Fruit fly (Drosophila melanogaster) whole organism, pupa: ENCODE results near the gene CG43407.

Experiments
- CG10348 ChIP-seq: fragments of 200-800 bp; sonication (Bioruptor generic); IDR thresholded peaks from 2 replicates; pipeline ENCODE4 v1.3.6; 2022; ENCODE audit warnings: missing biosample characterization, missing genetic modification characterization
- CG12605 ChIP-seq: fragments of 200-800 bp; sonication (Bioruptor generic); IDR thresholded peaks from 2 replicates; pipeline ENCODE4 v1.3.6; 2022; ENCODE audit warnings: missing biosample characterization, missing genetic modification characterization
- CG13204 ChIP-seq: fragments of 200-800 bp; sonication (Bioruptor generic); optimal IDR thresholded peaks from 2 replicates; lab custom pipeline; 2018; ENCODE audit warnings: missing biosample characterization, mild to moderate bottlenecking, missing genetic modification characterization, moderate library complexity
- CG14655 ChIP-seq: fragments of 200-800 bp; sonication (Bioruptor generic); optimal IDR thresholded peaks from 3 replicates; lab custom pipeline; 2017; ENCODE audit warnings: mild to moderate bottlenecking, missing biosample characterization, missing genetic modification reagents, missing genetic modification characterization
- CG15710 ChIP-seq: fragments of 200-800 bp; sonication (Bioruptor generic); optimal IDR thresholded peaks from 2 replicates; lab custom pipeline; 2018; ENCODE audit warnings: missing biosample characterization, mild to moderate bottlenecking, missing genetic modification characterization, moderate library complexity
- CG17806 ChIP-seq: fragments of 200-800 bp; sonication (Bioruptor generic); optimal IDR thresholded peaks from 2 replicates; lab custom pipeline; 2018; ENCODE audit warnings: missing biosample characterization, mild to moderate bottlenecking, missing genetic modification characterization, moderate library complexity
- CG32121 ChIP-seq: fragments of 200-800 bp; sonication (Bioruptor generic); IDR thresholded peaks from 2 replicates; pipeline ENCODE4 v1.3.6; 2022; ENCODE audit warnings: missing biosample characterization, missing genetic modification characterization
- CG34367 ChIP-seq: fragments of 200-800 bp; sonication (Bioruptor generic); optimal IDR thresholded peaks from 2 replicates; lab custom pipeline; 2018; ENCODE audit warnings: missing biosample characterization, mild to moderate bottlenecking, missing genetic modification characterization
- CG4496 ChIP-seq: fragments of 200-800 bp; sonication (Bioruptor generic); IDR thresholded peaks from 3 replicates; pipeline ENCODE4 v1.3.6; 2022; ENCODE audit warnings: missing biosample characterization, missing genetic modification characterization
- CG8159 ChIP-seq: fragments of 200-800 bp; sonication (Bioruptor generic); optimal IDR thresholded peaks from 3 replicates; lab custom pipeline; 2018; ENCODE audit warnings: missing biosample characterization, mild to moderate bottlenecking, missing genetic modification characterization, moderate library complexity
- CG8301 ChIP-seq: fragments of 200-800 bp; sonication (Bioruptor generic); optimal IDR thresholded peaks from 2 replicates; lab custom pipeline; 2018; ENCODE audit warnings: missing biosample characterization, mild to moderate bottlenecking, missing genetic modification characterization
- CG9948 ChIP-seq: fragments of 200-800 bp; sonication (Bioruptor generic); optimal IDR thresholded peaks from 2 replicates; lab custom pipeline; 2018; ENCODE audit warnings: missing biosample characterization, mild to moderate bottlenecking, missing genetic modification characterization, moderate library complexity
- D1 ChIP-seq: fragments of 200-800 bp; sonication (Bioruptor generic); optimal IDR thresholded peaks from 2 replicates; lab custom pipeline; 2018; ENCODE audit warnings: missing biosample characterization, mild to moderate bottlenecking, missing genetic modification characterization, moderate library complexity
- EcR ChIP-seq: fragments of 200-800 bp; sonication (Bioruptor generic); optimal IDR thresholded peaks from 3 replicates; lab custom pipeline; 2019; ENCODE audit warnings: missing biosample characterization, missing genetic modification characterization, mild to moderate bottlenecking, moderate library complexity, missing genetic modification reagents
- Ets98B ChIP-seq: fragments of 200-800 bp; sonication (Bioruptor generic); IDR thresholded peaks from 2 replicates; pipeline ENCODE4 v1.3.6; 2022; ENCODE audit warnings: missing biosample characterization, missing genetic modification characterization
- Pif1A ChIP-seq: fragments of 200-800 bp; sonication (Bioruptor generic); optimal IDR thresholded peaks from 3 replicates; lab custom pipeline; 2016; ENCODE audit warnings: missing biosample characterization, missing genetic modification characterization
- Pif1B ChIP-seq: fragments of 200-800 bp; sonication (Bioruptor generic); optimal IDR thresholded peaks from 3 replicates; lab custom pipeline; 2016; ENCODE audit warnings: missing biosample characterization, missing genetic modification characterization
- Snoo ChIP-seq: fragments of 200-800 bp; sonication (Bioruptor generic); optimal IDR thresholded peaks from 3 replicates; lab custom pipeline; 2017; ENCODE audit warnings: missing biosample characterization, mild to moderate bottlenecking, missing genetic modification characterization, inconsistent platforms
- fd96Ca ChIP-seq: fragments of 200-800 bp; sonication (Bioruptor generic); IDR thresholded peaks from 3 replicates; pipeline ENCODE4 v1.3.6; 2022; ENCODE audit warnings: missing biosample characterization, missing genetic modification characterization
- gl ChIP-seq: fragments of 200-800 bp; sonication (Bioruptor generic); optimal IDR thresholded peaks from 2 replicates; lab custom pipeline; 2018; ENCODE audit warnings: missing biosample characterization, mild to moderate bottlenecking, missing genetic modification characterization
- rn ChIP-seq: fragments of 200-800 bp; sonication (Bioruptor generic); IDR thresholded peaks from 2 replicates; pipeline ENCODE4 v1.3.6; 2022; ENCODE audit warnings: missing biosample characterization, missing genetic modification characterization

The CG43407 gene

DNA sequence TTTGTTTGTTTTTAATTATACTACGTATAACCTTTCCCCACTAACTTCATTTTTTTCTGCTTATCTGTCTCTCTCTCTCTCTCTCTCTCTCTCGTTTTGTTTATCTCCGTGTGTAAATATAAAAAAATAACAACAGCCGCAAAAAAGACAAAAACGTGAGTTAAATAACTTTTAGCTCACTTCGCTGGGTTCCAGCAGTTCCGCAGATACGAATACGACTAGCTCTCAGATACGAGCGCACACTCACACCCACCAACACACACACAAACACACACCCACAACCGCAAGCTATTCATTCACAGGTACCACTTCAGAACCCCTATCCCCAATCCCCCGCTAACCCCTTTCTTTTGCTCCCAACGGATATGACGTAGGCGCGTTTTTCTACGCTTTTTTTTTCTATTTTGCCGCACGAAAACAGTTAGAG is 19.0 kb upstream of the CG43407 start:
- TF ChIP-seq CG17806 (tag; lab: Kevin White, UChicago): peak; percentile 57
- TF ChIP-seq CG12605: peak; percentile 86
- TF ChIP-seq CG32121 (GFP tag; lab: Robert Waterston, UW): peak; percentile 68
- TF ChIP-seq CG9948: no peak
- no peak for TF ChIP-seq rn (GFP tag; lab: Robert Waterston, UW)
- peak; percentile 84 for TF ChIP-seq CG8159 (tag; lab: Kevin White, UChicago)
- peak; percentile 51; the same call in 1 of the 3 replicates for TF ChIP-seq fd96Ca
- TF ChIP-seq gl (tag; lab: Kevin White, UChicago): peak; percentile 47
- no peak for TF ChIP-seq CG10348 (GFP tag; lab: Robert Waterston, UW)
- TF ChIP-seq CG8301: peak; percentile 75
- peak; percentile 77 for TF ChIP-seq CG34367 (tag; lab: Kevin White, UChicago)
- peak; percentile 9 for TF ChIP-seq D1 (tag; lab: Kevin White, UChicago)
- TF ChIP-seq EcR (GFP tag; lab: Kevin White, UChicago): peak; percentile 53
- peak; percentile 78 for TF ChIP-seq CG14655 (GFP tag; lab: Kevin White, UChicago)
- TF ChIP-seq CG15710 (tag; lab: Kevin White, UChicago): peak; percentile 72
- peak; percentile 44 for TF ChIP-seq Snoo (tag; lab: Kevin White, UChicago)
- TF ChIP-seq CG4496 (GFP tag; lab: Robert Waterston, UW): peak; percentile 80
- peak; percentile 80 for TF ChIP-seq CG13204 (GFP tag; lab: Kevin White, UChicago)
- peak; percentile 81 for TF ChIP-seq Pif1B
- peak; percentile 83 for TF ChIP-seq Pif1A
- TF ChIP-seq Ets98B (GFP tag; lab: Robert Waterston, UW): peak; percentile 66; the same call in 1 of the 2 replicates
- TF ChIP-seq, all 21 proteins: peak for 18

DNA sequence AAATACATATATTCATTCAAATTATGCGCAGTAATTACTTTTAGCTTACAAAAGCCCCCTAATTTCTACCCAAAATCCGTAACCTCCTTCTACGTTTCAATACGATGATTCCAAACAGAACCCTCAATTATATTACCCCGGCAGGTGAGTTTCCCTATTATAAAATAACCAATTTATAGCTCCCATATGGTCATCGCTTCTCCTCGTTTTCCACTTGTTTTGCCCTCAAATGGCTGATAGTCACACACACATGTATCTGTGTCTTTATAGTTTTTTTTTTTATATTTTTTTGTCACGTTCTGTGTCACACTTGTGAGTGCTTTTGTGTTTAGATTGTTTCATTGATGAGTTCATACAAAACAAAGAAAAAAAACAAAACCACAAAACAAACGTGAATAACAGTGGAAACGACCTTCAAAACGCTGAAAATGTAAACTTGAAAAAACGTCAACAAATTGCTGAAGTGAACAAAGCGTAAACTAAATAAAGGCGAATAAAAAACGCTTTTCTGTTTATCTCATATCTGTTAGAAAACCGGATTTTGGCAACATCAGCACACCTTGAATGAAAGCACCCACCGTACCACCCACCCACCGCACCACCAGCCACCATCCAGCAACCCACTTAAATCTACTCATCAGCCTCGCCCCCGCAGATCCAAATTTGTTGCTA is 18.1 kb upstream of the CG43407 start:
- TF ChIP-seq CG4496 (GFP tag; lab: Robert Waterston, UW) (0 out of 3 replicates have a peak, but pooled peaks have one; percentile 22), gl (tag; lab: Kevin White, UChicago) (no peak)
- TF ChIP-seq, all 21 proteins: peak for 1

DNA sequence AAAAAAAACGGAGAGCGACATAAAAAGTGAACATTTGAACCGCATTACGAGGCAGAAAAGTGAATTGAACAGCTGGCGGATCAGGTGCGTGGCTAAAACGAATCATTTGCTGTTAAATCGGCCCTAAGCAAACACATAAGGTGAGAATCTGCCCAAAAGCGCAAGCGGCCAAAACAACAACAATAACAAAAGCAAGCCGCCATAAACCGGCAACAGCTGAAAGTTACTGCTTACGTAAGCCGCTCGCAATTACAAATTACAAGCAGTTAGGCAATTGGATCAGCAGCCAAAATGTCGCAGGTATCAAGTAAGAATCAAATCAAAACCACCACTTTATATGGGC is 10.2 kb upstream of the CG43407 start:
- no peak for TF ChIP-seq Snoo (tag; lab: Kevin White, UChicago)
- no peak for TF ChIP-seq CG8159 (tag; lab: Kevin White, UChicago)
- TF ChIP-seq CG17806 (tag; lab: Kevin White, UChicago): no peak
- TF ChIP-seq EcR (GFP tag; lab: Kevin White, UChicago): no peak
- TF ChIP-seq rn (GFP tag; lab: Robert Waterston, UW): no peak
- no peak for TF ChIP-seq D1 (tag; lab: Kevin White, UChicago)
- TF ChIP-seq CG8301: no peak
- TF ChIP-seq CG13204 (GFP tag; lab: Kevin White, UChicago): no peak
- peak; percentile 42; the same call in 1 of the 2 replicates for TF ChIP-seq CG12605
- no peak for TF ChIP-seq Pif1B
- TF ChIP-seq CG15710 (tag; lab: Kevin White, UChicago): no peak
- 0 out of 3 replicates have a peak, but pooled peaks have one; percentile 25 for TF ChIP-seq CG4496 (GFP tag; lab: Robert Waterston, UW)
- TF ChIP-seq CG9948: no peak
- peak; percentile 3; the same call in 1 of the 2 replicates for TF ChIP-seq Ets98B (GFP tag; lab: Robert Waterston, UW)
- no peak for TF ChIP-seq Pif1A
- TF ChIP-seq fd96Ca: no peak
- TF ChIP-seq CG34367 (tag; lab: Kevin White, UChicago): no peak
- 0 out of 2 replicates have a peak, but pooled peaks have one; percentile 1 for TF ChIP-seq CG32121 (GFP tag; lab: Robert Waterston, UW)
- no peak for TF ChIP-seq CG10348 (GFP tag; lab: Robert Waterston, UW)

DNA sequence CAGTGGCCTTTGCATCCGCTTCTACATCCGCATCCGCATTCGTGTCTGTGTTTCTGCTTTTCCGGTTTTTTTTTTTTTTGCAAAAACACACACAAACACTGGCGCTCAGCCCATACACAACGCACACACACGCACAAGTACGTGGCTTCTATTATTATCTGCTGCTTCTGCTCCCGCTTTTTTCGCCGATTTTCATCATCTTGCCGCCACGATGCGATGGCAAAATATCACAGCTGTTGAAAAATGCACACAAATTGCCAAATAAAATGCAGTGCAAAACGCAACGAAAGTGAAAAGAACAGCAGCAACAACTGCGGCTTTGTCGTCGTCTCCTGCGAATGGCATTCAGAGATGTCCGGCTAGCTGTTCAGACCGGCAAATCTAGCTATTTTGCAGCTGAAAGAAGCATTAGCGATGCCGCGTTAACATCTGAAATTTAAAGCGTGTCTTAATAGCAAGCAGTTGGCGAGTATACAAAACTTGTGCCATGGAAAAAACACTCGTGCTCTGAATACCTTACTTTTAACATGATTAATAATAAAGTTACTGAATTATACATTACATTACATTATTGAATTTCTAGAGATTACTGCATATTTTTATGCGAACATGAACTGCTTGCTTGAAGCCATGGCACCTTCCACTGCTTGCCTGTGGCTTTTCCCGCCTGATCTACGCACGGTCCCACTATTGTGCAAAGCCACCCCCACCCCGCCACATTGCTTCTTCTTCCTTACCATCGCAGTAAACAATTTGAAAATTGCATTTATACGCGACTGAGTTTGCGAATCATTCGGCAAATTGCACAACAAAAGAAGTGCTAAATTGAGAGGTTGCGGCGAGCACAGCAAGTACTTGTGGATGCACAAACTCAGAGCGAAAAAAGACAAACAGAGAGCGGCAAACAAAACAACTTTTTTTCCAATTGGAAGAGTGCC is 9.6 kb upstream of the CG43407 start, which contains the start of the genes Ugt316A1 and Sfxn2:
Ugt316A1 (minus strand) TSS at position 345 of the 938 bp plus-strand sequence.
Sfxn2 (plus strand) TSS at position 694 of the 938 bp plus-strand sequence.
- TF ChIP-seq EcR (GFP tag; lab: Kevin White, UChicago) (no peak), Pif1A (peak; percentile 79), CG17806 (tag; lab: Kevin White, UChicago) (no peak), Snoo (tag; lab: Kevin White, UChicago) (peak; percentile 64), gl (tag; lab: Kevin White, UChicago) (peak; percentile 5), CG8301 (peak; percentile 61), CG4496 (GFP tag; lab: Robert Waterston, UW) (peak; percentile 23), Pif1B (peak; percentile 52), CG14655 (GFP tag; lab: Kevin White, UChicago) (no peak), CG8159 (tag; lab: Kevin White, UChicago) (peak; percentile 35), Ets98B (GFP tag; lab: Robert Waterston, UW) (peak; percentile 45; the same call in 1 of the 2 replicates), fd96Ca (peak; percentile 50; the same call in 1 of the 3 replicates), CG32121 (GFP tag; lab: Robert Waterston, UW) (peak; percentile 33), CG13204 (GFP tag; lab: Kevin White, UChicago) (peak; percentile 58), CG12605 (peak; percentile 63), rn (GFP tag; lab: Robert Waterston, UW) (no peak), CG34367 (tag; lab: Kevin White, UChicago) (no peak), CG15710 (tag; lab: Kevin White, UChicago) (peak; percentile 36)
